Worm (Caenorhabditis elegans) whole organism, midembryonic: ENCODE measurements around the gene M151.7.

ENCODE experiments used
- cog-1 ChIP-seq: sonication (generic microtip); optimal IDR thresholded peaks from 2 replicates; lab custom pipeline; 2016; ENCODE audit warnings: missing genetic modification characterization, missing compliant biosample characterization
- flt-1 ChIP-seq: fragments of 200-800 bp; sonication (Bioruptor generic); IDR thresholded peaks from 2 replicates; pipeline ENCODE4 v1.3.6; 2022; ENCODE audit warnings: missing genetic modification characterization, missing compliant biosample characterization
- klf-2 ChIP-seq: fragments of 200-800 bp; sonication (Bioruptor generic); conservative IDR thresholded peaks from 2 replicates; pipeline ENCODE4 v1.3.6; 2022; ENCODE audit warnings: missing genetic modification reagents, missing genetic modification characterization, missing compliant biosample characterization
- ref-1 ChIP-seq: fragments of 200-800 bp; sonication (Bioruptor generic); conservative IDR thresholded peaks from 2 replicates; pipeline ENCODE4 v1.3.6; 2022; ENCODE audit warnings: missing genetic modification reagents, missing genetic modification characterization, missing compliant biosample characterization
- ztf-23 ChIP-seq: fragments of 200-800 bp; sonication (Bioruptor generic); IDR thresholded peaks from 2 replicates; pipeline ENCODE4 v1.3.6; 2022; ENCODE audit warnings: missing genetic modification reagents, missing genetic modification characterization, missing compliant biosample characterization

DNA sequence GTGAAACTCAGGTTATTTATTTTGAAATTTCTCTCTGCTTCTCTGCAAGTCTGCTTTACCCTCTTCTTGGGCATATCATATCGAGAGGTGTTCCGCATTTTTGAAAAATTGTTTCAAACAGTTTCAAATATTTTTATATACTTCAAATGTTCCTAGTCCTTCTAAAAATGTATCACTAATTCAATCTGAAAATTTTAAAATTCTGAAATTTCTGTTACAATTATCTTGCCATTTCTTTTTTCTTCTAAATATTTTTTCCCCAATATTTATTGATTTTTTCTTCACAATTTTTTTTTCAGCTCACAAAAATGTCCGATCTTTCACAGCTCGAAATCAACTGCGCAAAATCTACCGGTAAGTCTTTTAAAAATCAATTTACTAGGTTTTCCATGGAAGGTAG is 37.7 kb downstream of the M151.7 start, which contains the start of gene F19B10.4:
- TF ChIP-seq cog-1 (no peak), flt-1 (no peak), klf-2 (GFP tag; lab: Robert Waterston, UW) (no peak), ztf-23 (GFP tag; lab: Robert Waterston, UW) (no peak), ref-1 (GFP tag; lab: Robert Waterston, UW) (no peak)
